Worm (Caenorhabditis elegans) whole organism, L2 larva: ENCODE results near the gene F53C11.9.

ENCODE experiments used
- F13H6.1 ChIP-seq: sonication (generic microtip); optimal IDR thresholded peaks from 2 replicates; lab custom pipeline; 2016; ENCODE audit warnings: missing genetic modification characterization, missing compliant biosample characterization
- ZK546.5 ChIP-seq: sonication (generic microtip); optimal IDR thresholded peaks from 2 replicates; lab custom pipeline; 2017; ENCODE audit warnings: missing biosample characterization, missing genetic modification characterization
- ama-1 ChIP-seq: fragments of 150-350 bp; optimal IDR thresholded peaks from 2 replicates; lab custom pipeline; 2018; ENCODE audit warnings: inconsistent platforms
- ceh-82 ChIP-seq: fragments of 150-350 bp; optimal IDR thresholded peaks from 2 replicates; lab custom pipeline; 2014; ENCODE audit warnings: missing biosample characterization, missing genetic modification characterization
- crh-2 ChIP-seq: sonication (generic microtip); optimal IDR thresholded peaks from 2 replicates; lab custom pipeline; 2017; ENCODE audit warnings: missing biosample characterization, missing genetic modification characterization
- elt-3 ChIP-seq: sonication (generic microtip); optimal IDR thresholded peaks from 2 replicates; lab custom pipeline; 2017; ENCODE audit warnings: missing biosample characterization, missing genetic modification characterization
- fos-1 ChIP-seq: fragments of 150-350 bp; optimal IDR thresholded peaks from 2 replicates; lab custom pipeline; 2014; ENCODE audit warnings: missing biosample characterization, missing genetic modification characterization
- gmeb-1 ChIP-seq: fragments of 150-350 bp; optimal IDR thresholded peaks from 2 replicates; lab custom pipeline; 2014; ENCODE audit warnings: missing biosample characterization, missing genetic modification characterization
- lin-11 ChIP-seq: fragments of 150-350 bp; sonication (generic microtip); optimal IDR thresholded peaks from 2 replicates; lab custom pipeline; 2014; ENCODE audit warnings: missing biosample characterization, missing genetic modification characterization, inconsistent platforms, mixed read lengths
- lin-13 ChIP-seq: fragments of 150-350 bp; optimal IDR thresholded peaks from 2 replicates; lab custom pipeline; 2014; ENCODE audit warnings: missing biosample characterization, missing genetic modification reagents, missing genetic modification characterization
- lin-39 ChIP-seq: fragments of 150-350 bp; optimal IDR thresholded peaks from 2 replicates; lab custom pipeline; 2014; ENCODE audit warnings: missing biosample characterization, missing genetic modification reagents, missing genetic modification characterization
- lsy-2 ChIP-seq, 2 experiments: fragments of 150-350 bp in 1 of 2; sonication (generic microtip) in 1 of 2; optimal IDR thresholded peaks; 2 replicates each; lab custom pipeline; 2014 to 2017; ENCODE audit warnings: missing biosample characterization in 2 of 2, missing genetic modification characterization in 2 of 2
- mdl-1 ChIP-seq, 2 experiments: fragments of 150-350 bp in 1 of 2; sonication (generic microtip) in 1 of 2; optimal IDR thresholded peaks; 2 replicates each; lab custom pipeline; 2017; ENCODE audit warnings: missing biosample characterization in 2 of 2, missing genetic modification characterization in 2 of 2
- nhr-11 ChIP-seq: fragments of 150-350 bp; optimal IDR thresholded peaks from 2 replicates; lab custom pipeline; 2014; ENCODE audit warnings: missing biosample characterization, missing genetic modification characterization
- nhr-129 ChIP-seq: fragments of 150-350 bp; optimal IDR thresholded peaks from 2 replicates; lab custom pipeline; 2014; ENCODE audit warnings: missing biosample characterization, missing genetic modification characterization
- nhr-21 ChIP-seq: fragments of 150-350 bp; optimal IDR thresholded peaks from 2 replicates; lab custom pipeline; 2014; ENCODE audit warnings: missing biosample characterization, missing genetic modification characterization
- nhr-23 ChIP-seq: fragments of 150-350 bp; optimal IDR thresholded peaks from 2 replicates; lab custom pipeline; 2014; ENCODE audit warnings: missing biosample characterization, missing genetic modification reagents, missing genetic modification characterization
- nhr-237 ChIP-seq: fragments of 150-350 bp; optimal IDR thresholded peaks from 2 replicates; lab custom pipeline; 2014; ENCODE audit warnings: missing biosample characterization, missing genetic modification characterization
- nhr-25 ChIP-seq: fragments of 150-350 bp; sonication (generic microtip); optimal IDR thresholded peaks from 3 replicates; lab custom pipeline; 2014; ENCODE audit warnings: missing biosample characterization, missing genetic modification characterization
- nhr-6 ChIP-seq: fragments of 150-350 bp; optimal IDR thresholded peaks from 2 replicates; lab custom pipeline; 2014; ENCODE audit warnings: missing biosample characterization, missing genetic modification characterization
- skn-1 ChIP-seq: sonication (generic microtip); optimal IDR thresholded peaks from 2 replicates; lab custom pipeline; 2017; ENCODE audit warnings: missing biosample characterization, missing genetic modification characterization
- sma-9 ChIP-seq, 2 experiments: fragments of 150-350 bp in 1 of 2; sonication (generic microtip) in 1 of 2; optimal IDR thresholded peaks; 2 replicates each; lab custom pipeline; 2014 to 2016; ENCODE audit warnings: missing genetic modification characterization in 2 of 2, mild to moderate bottlenecking in 1 of 2, missing biosample characterization in 1 of 2, missing compliant biosample characterization in 1 of 2, missing genetic modification reagents in 1 of 2, moderate library complexity in 1 of 2
- unc-39 ChIP-seq: fragments of 150-350 bp; optimal IDR thresholded peaks from 2 replicates; lab custom pipeline; 2014; ENCODE audit warnings: missing biosample characterization, missing genetic modification characterization
- unc-55 ChIP-seq: fragments of 150-350 bp; sonication (generic microtip); optimal IDR thresholded peaks from 3 replicates; lab custom pipeline; 2014; ENCODE audit warnings: missing biosample characterization, missing genetic modification reagents, missing genetic modification characterization
- unc-62 ChIP-seq: fragments of 150-350 bp; optimal IDR thresholded peaks from 2 replicates; lab custom pipeline; 2014; ENCODE audit warnings: missing biosample characterization, missing genetic modification reagents, missing genetic modification characterization
- ztf-1 ChIP-seq: fragments of 200-800 bp; sonication (Bioruptor generic); conservative IDR thresholded peaks from 2 replicates; pipeline ENCODE4 v1.3.6; 2022; ENCODE audit warnings: missing genetic modification characterization, missing compliant biosample characterization
- ztf-4 ChIP-seq: fragments of 150-350 bp; optimal IDR thresholded peaks from 2 replicates; lab custom pipeline; 2014; ENCODE audit warnings: missing biosample characterization, missing genetic modification characterization

F53C11.9 gene

DNA sequence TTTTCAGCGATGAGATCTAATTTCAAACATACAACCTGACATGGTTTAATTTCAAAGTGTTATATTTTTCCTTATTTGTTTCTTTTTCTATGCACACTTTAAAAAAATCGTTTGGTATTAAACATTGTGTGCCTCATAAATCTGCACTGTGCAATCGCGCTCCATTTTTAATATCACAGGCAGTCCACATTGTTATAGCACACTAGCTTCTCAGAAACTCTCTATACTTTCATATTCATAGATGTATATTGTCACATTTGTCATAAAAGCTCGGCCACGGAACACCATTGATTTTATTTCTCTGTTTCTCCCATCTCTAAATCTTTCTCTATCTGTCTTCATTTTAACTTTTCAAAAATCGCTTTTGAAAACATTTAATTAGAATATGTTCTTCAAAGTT lies 20.5 kb upstream of the F53C11.9 start (continued):
- no peak for TF ChIP-seq gmeb-1 (tag; lab: Kevin White, UChicago)
- TF ChIP-seq unc-62 (GFP tag; lab: Kevin White, UChicago), result no peak
- peak; percentile 94 for TF ChIP-seq unc-55
- no peak for TF ChIP-seq nhr-6 (tag; lab: Kevin White, UChicago)
- peak; percentile 25 for TF ChIP-seq lin-13 (GFP tag; lab: Kevin White, UChicago)
- TF ChIP-seq ztf-1 (GFP tag; lab: Robert Waterston, UW), result no peak
- TF ChIP-seq skn-1 (tag; lab: Kevin White, UChicago), result peak; percentile 37
- TF ChIP-seq nhr-129 (tag; lab: Kevin White, UChicago), result no peak
- no peak for TF ChIP-seq unc-39 (tag; lab: Kevin White, UChicago)
- TF ChIP-seq, all 48 proteins: peak for 9

DNA sequence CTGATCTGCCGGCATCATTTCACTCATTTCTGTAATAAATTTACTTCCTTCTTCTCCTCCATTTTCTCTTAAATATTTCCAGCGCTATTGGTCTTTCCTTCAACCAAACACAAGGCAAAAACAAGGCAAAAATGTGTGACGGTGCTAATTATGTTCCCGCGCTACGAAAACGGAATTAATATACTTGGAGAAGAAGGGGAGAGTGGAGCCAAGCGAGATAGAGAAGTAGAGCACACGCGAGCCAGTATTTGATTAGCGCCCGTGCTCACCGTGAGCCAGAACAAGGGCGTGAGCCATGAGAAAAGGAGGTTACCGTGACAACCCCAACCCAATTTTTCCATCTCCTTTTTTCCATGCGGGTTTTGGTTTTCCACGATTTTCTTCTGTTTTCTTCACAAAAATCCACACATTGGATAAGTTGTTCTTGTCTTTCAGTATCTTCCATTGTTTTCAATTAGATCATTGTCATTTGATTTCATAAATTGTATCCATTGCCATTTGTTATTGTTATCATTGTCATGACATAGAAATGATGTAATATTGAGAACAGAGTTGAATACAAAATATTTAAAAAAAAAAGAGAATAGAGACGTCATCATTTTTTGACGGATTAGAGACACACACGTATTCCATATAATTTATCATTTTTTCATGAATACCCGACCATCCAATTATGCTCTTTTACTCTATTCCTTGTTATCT lies 15.2 kb upstream of the F53C11.9 start, which contains the start of gene F20G2.6:
TSS of gene F20G2.6 (plus strand) at position 652 of the 702 bp plus-strand sequence.
- TF ChIP-seq ama-1 (no peak), lin-11 (peak; percentile 33), lin-39 (tag; lab: Kevin White, UChicago) (no peak), nhr-23 (tag; lab: Kevin White, UChicago) (no peak), F13H6.1 (tag; lab: Kevin White, UChicago) (no peak)

DNA sequence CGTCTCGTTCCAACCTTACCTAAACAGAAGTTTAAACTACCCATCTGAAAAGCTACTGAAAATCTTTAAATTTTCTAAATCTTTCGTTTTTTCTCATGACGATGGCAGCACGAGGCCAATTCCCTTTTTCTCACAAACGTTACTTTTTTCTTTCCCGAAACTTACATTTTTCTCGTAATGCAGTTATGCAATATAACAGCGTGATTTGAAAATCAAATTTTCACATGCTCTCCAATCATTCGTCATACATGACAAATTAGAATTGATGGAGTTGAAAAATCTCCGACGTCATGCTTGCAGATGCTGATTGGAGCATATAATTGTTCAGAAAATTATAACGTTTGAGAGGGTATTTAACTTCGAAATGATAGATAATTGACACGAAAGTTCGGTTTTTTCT lies 14.1 kb upstream of the F53C11.9 start:
- TF ChIP-seq lsy-2 (tag; optimal IDR thresholded peaks at IDR 0.05; lab: Kevin White, UChicago) (peak in 1 of 2 experiments; percentile 11), ceh-82 (tag; lab: Kevin White, UChicago) (no peak), nhr-21 (tag; lab: Kevin White, UChicago) (peak; percentile 11), ztf-4 (tag; lab: Kevin White, UChicago) (no peak), sma-9 (GFP tag; optimal IDR thresholded peaks at IDR 0.05; lab: Kevin White, UChicago) (no peak), sma-9 (tag; optimal IDR thresholded peaks at IDR 0.05; lab: Kevin White, UChicago) (no peak), fos-1 (tag; lab: Kevin White, UChicago) (no peak), elt-3 (tag; lab: Kevin White, UChicago) (no peak), crh-2 (tag; lab: Kevin White, UChicago) (no peak)

DNA sequence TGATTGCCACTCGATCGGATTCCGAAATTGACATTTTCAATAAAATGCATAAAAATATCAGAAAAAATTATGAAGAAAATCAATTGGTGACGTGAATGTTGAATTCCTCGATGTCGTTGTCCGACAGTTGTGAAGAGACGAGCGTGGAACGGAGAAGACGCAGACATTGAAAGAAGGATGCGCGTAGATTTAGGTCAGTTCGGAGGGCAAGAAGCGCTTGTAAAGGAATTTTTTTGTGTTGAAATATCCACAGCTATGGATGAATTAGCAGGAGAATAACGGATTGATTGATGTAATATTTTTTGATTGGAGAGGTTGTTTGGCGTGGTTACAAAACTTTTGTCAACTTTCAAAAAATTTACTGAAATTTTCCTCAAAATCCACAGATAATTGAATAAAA lies 9.4 kb upstream of the F53C11.9 start, which contains the start of gene F20G2.3:
TSS of gene F20G2.3 (minus strand) at position 101 of the 400 bp plus-strand sequence.
- TF ChIP-seq nhr-6 (tag; lab: Kevin White, UChicago) (no peak), unc-55 (no peak), nhr-237 (tag; lab: Kevin White, UChicago) (no peak), lin-39 (tag; lab: Kevin White, UChicago) (no peak), sma-9 (GFP tag; optimal IDR thresholded peaks at IDR 0.05; lab: Kevin White, UChicago) (no peak), sma-9 (tag; optimal IDR thresholded peaks at IDR 0.05; lab: Kevin White, UChicago) (no peak), elt-3 (tag; lab: Kevin White, UChicago) (no peak), ceh-82 (tag; lab: Kevin White, UChicago) (no peak), mdl-1 (tag; optimal IDR thresholded peaks at IDR 0.05; lab: Kevin White, UChicago) (no peak), nhr-25 (tag; lab: Kevin White, UChicago) (no peak), ZK546.5 (tag; lab: Kevin White, UChicago) (no peak)
- TF ChIP-seq, all 48 proteins: peak for 0

DNA sequence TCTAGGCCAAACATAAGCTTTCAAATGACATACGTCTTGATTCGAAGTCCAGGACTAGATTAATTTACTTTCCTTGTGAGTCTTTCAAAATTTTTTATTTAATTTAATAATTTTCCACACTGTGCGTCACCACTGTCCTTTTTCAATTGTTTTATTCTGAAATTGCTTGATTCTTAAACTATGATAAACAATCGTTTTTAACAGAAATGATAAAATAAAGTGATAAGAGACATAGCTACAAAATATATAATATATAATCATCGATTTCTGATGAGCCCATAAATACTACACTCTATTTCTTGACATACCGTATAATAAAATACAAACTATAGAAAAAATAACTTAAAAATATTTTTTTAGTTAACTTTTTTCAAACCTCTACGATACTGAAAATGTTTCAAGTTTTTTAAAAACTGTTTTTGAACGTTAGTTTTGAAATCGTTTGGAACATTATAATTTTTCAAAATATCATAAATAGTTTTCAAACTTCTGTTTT lies 8.8 kb upstream of the F53C11.9 start, which contains the start of gene nas-24:
TSS of gene nas-24 (plus strand) at position 446 of the 496 bp plus-strand sequence.
- TF ChIP-seq fos-1 (tag; lab: Kevin White, UChicago) (peak; percentile 78), sma-9 (GFP tag; optimal IDR thresholded peaks at IDR 0.05; lab: Kevin White, UChicago) (no peak), sma-9 (tag; optimal IDR thresholded peaks at IDR 0.05; lab: Kevin White, UChicago) (no peak)

DNA sequence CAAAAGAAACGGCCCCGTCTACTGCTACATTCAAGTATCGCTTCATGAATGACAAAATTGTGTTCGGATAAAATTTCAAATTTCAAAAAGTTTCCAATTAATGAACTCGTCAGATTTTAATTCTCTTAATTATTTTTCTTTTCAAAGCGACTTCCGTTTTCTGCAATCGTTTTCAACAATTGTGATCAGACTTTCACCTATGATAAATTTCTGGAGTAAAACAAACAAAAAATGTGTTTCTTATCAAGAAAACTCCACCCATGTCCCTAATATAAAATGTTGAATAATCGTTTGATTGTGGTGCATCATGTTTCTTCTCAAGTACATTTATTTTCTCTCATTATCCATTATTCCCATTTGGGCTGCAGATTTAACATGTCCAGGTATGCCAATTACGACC lies 6.6 kb upstream of the F53C11.9 start, which contains the start of gene F20G2.5:
TSS of gene F20G2.5 (plus strand) at position 301 of the 400 bp plus-strand sequence.
- TF ChIP-seq fos-1 (tag; lab: Kevin White, UChicago) (peak; percentile 74), nhr-11 (tag; lab: Kevin White, UChicago) (no peak)
- TF ChIP-seq, all 48 proteins: peak for 1
